Worm (Caenorhabditis elegans) whole organism, L1 larva: ENCODE measurements around the gene C40C9.4.

Experiments
- C04F5.9 ChIP-seq: sonication (generic microtip); optimal IDR thresholded peaks from 2 replicates; lab custom pipeline; 2016; ENCODE audit warnings: missing genetic modification characterization, missing compliant biosample characterization
- C34B4.2 ChIP-seq: sonication (generic microtip); optimal IDR thresholded peaks from 2 replicates; lab custom pipeline; 2017; ENCODE audit warnings: mild to moderate bottlenecking, missing genetic modification characterization, missing compliant biosample characterization
- Y116A8C.19 ChIP-seq: sonication (generic microtip); optimal IDR thresholded peaks from 2 replicates; lab custom pipeline; 2016; ENCODE audit warnings: missing compliant biosample characterization, missing genetic modification characterization, borderline replicate concordance
- alr-1 ChIP-seq: fragments of 200-800 bp; sonication (Bioruptor generic); optimal IDR thresholded peaks from 2 replicates; lab custom pipeline; 2018; ENCODE audit warnings: borderline replicate concordance, mild to moderate bottlenecking, missing genetic modification characterization, missing compliant biosample characterization
- aly-2 ChIP-seq: fragments of 150-350 bp; optimal IDR thresholded peaks from 2 replicates; lab custom pipeline; 2014; ENCODE audit warnings: missing biosample characterization, missing genetic modification characterization
- ama-1 ChIP-seq: fragments of 150-350 bp; optimal IDR thresholded peaks from 2 replicates; lab custom pipeline; 2014
- blmp-1 ChIP-seq: fragments of 150-350 bp; optimal IDR thresholded peaks from 2 replicates; lab custom pipeline; 2014; ENCODE audit warnings: missing biosample characterization, missing genetic modification characterization
- ceh-63 ChIP-seq: fragments of 200-800 bp; sonication (Bioruptor generic); optimal IDR thresholded peaks from 2 replicates; lab custom pipeline; 2018; ENCODE audit warnings: mild to moderate bottlenecking, missing genetic modification characterization, missing compliant biosample characterization
- ceh-8 ChIP-seq: fragments of 200-800 bp; sonication (Bioruptor generic); optimal IDR thresholded peaks from 2 replicates; lab custom pipeline; 2018; ENCODE audit warnings: mild to moderate bottlenecking, missing genetic modification characterization, moderate library complexity, missing compliant biosample characterization
- ceh-82 ChIP-seq, 3 experiments: fragments of 150-350 bp in 1 of 3; sonication (generic microtip) in 2 of 3; optimal IDR thresholded peaks; 2 replicates each; lab custom pipeline; 2014 to 2017; ENCODE audit warnings: missing biosample characterization in 3 of 3, missing genetic modification characterization in 3 of 3
- dpl-1 ChIP-seq, 3 experiments: fragments of 150-350 bp in 2 of 3; sonication (generic microtip) in 1 of 3; optimal IDR thresholded peaks; 2 replicates each; lab custom pipeline; 2014 to 2017; ENCODE audit warnings: missing biosample characterization in 3 of 3, missing genetic modification characterization in 3 of 3, missing genetic modification reagents in 3 of 3
- dsc-1 ChIP-seq: sonication (generic microtip); optimal IDR thresholded peaks from 2 replicates; lab custom pipeline; 2016; ENCODE audit warnings: mild to moderate bottlenecking, missing genetic modification characterization, missing compliant biosample characterization
- efl-1 ChIP-seq, 4 experiments: fragments of 150-350 bp; optimal IDR thresholded peaks in 3 of 4; peaks in 1 of 4; 1 replicate in 1 of 4; 2 replicates in 3 of 4; lab custom pipeline; 2014; ENCODE audit warnings: missing biosample characterization in 2 of 4, missing genetic modification characterization in 2 of 4, missing genetic modification reagents in 2 of 4
- efl-3 ChIP-seq: fragments of 200-800 bp; sonication (Bioruptor generic); optimal IDR thresholded peaks from 2 replicates; lab custom pipeline; 2018; ENCODE audit warnings: mild to moderate bottlenecking, missing genetic modification characterization, missing compliant biosample characterization
- egl-13 ChIP-seq: sonication (generic microtip); optimal IDR thresholded peaks from 2 replicates; lab custom pipeline; 2016; ENCODE audit warnings: missing genotype, missing genetic modification reagents, missing genetic modification characterization, missing compliant biosample characterization
- elt-2 ChIP-seq: sonication (generic microtip); optimal IDR thresholded peaks from 2 replicates; lab custom pipeline; 2016; ENCODE audit warnings: missing genetic modification characterization, mild to moderate bottlenecking, inconsistent platforms, missing compliant biosample characterization, missing genetic modification reagents
- elt-3 ChIP-seq, 6 experiments: fragments of 150-350 bp in 1 of 6; sonication (generic microtip); optimal IDR thresholded peaks; 2 replicates each; lab custom pipeline; 2017 to 2018; ENCODE audit warnings: missing biosample characterization in 6 of 6, missing genetic modification characterization in 6 of 6, inconsistent platforms in 1 of 6
- fkh-4 ChIP-seq: sonication (generic microtip); optimal IDR thresholded peaks from 2 replicates; lab custom pipeline; 2016; ENCODE audit warnings: missing compliant biosample characterization, missing genetic modification characterization, borderline replicate concordance
- fkh-8 ChIP-seq: sonication (generic microtip); optimal IDR thresholded peaks from 2 replicates; lab custom pipeline; 2016; ENCODE audit warnings: mild to moderate bottlenecking, missing genetic modification characterization, missing compliant biosample characterization
- fos-1 ChIP-seq: fragments of 150-350 bp; optimal IDR thresholded peaks from 2 replicates; lab custom pipeline; 2014; ENCODE audit warnings: missing biosample characterization, missing genetic modification characterization
- grh-1 ChIP-seq: fragments of 200-800 bp; sonication (Bioruptor generic); IDR thresholded peaks from 2 replicates; pipeline ENCODE4 v1.3.6; 2022; ENCODE audit warnings: missing genetic modification reagents, missing genetic modification characterization, missing compliant biosample characterization
- hlh-4 ChIP-seq: sonication (generic microtip); optimal IDR thresholded peaks from 2 replicates; lab custom pipeline; 2016; ENCODE audit warnings: mild to moderate bottlenecking, missing genetic modification characterization, missing compliant biosample characterization
- hpl-2 ChIP-seq: fragments of 150-350 bp; optimal IDR thresholded peaks from 2 replicates; lab custom pipeline; 2014; ENCODE audit warnings: missing biosample characterization, missing genetic modification reagents, missing genetic modification characterization
- isw-1 ChIP-seq: fragments of 200-800 bp; sonication (Bioruptor generic); IDR thresholded peaks from 2 replicates; pipeline ENCODE4 v1.3.6; 2022; ENCODE audit warnings: missing genetic modification characterization, missing compliant biosample characterization
- lin-13 ChIP-seq: fragments of 150-350 bp; optimal IDR thresholded peaks from 2 replicates; lab custom pipeline; 2014; ENCODE audit warnings: missing biosample characterization, missing genetic modification reagents, missing genetic modification characterization
- lin-15B ChIP-seq: fragments of 150-350 bp; sonication (generic microtip); optimal IDR thresholded peaks from 3 replicates; lab custom pipeline; 2014; ENCODE audit warnings: missing biosample characterization, missing genetic modification characterization
- lin-35 ChIP-seq, 2 experiments: fragments of 150-350 bp; optimal IDR thresholded peaks; 2 replicates each; lab custom pipeline; 2014; ENCODE audit warnings: missing biosample characterization in 2 of 2, missing genetic modification characterization in 2 of 2, missing genetic modification reagents in 2 of 2
- lir-3 ChIP-seq: sonication (generic microtip); optimal IDR thresholded peaks from 2 replicates; lab custom pipeline; 2016; ENCODE audit warnings: mild to moderate bottlenecking, missing genetic modification characterization, moderate library complexity, missing compliant biosample characterization; ENCODE audit not compliant: poor library complexity
- mab-9 ChIP-seq: fragments of 200-800 bp; sonication (Bioruptor generic); IDR thresholded peaks from 2 replicates; pipeline ENCODE4 v1.3.6; 2022; ENCODE audit warnings: missing genetic modification reagents, missing genetic modification characterization, missing compliant biosample characterization
- mdl-1 ChIP-seq, 2 experiments: fragments of 150-350 bp; optimal IDR thresholded peaks; 2 replicates each; lab custom pipeline; 2014 to 2017; ENCODE audit warnings: missing biosample characterization in 2 of 2, missing genetic modification characterization in 2 of 2, inconsistent platforms in 1 of 2
- nhr-11 ChIP-seq: fragments of 150-350 bp; optimal IDR thresholded peaks from 2 replicates; lab custom pipeline; 2014; ENCODE audit warnings: missing biosample characterization, missing genetic modification characterization
- nhr-237 ChIP-seq: fragments of 150-350 bp; optimal IDR thresholded peaks from 2 replicates; lab custom pipeline; 2014; ENCODE audit warnings: missing biosample characterization, missing genetic modification characterization
- nhr-71 ChIP-seq: sonication (generic microtip); optimal IDR thresholded peaks from 2 replicates; lab custom pipeline; 2016; ENCODE audit warnings: mild to moderate bottlenecking, missing genetic modification characterization, moderate library complexity, missing compliant biosample characterization
- nhr-77 ChIP-seq: fragments of 150-350 bp; optimal IDR thresholded peaks from 2 replicates; lab custom pipeline; 2014; ENCODE audit warnings: missing biosample characterization, missing genetic modification characterization
- pax-3 ChIP-seq: fragments of 200-800 bp; sonication (Bioruptor generic); optimal IDR thresholded peaks from 2 replicates; lab custom pipeline; 2018; ENCODE audit warnings: mild to moderate bottlenecking, missing genetic modification characterization, moderate library complexity, missing compliant biosample characterization
- pqm-1 ChIP-seq: sonication (generic microtip); optimal IDR thresholded peaks from 3 replicates; lab custom pipeline; 2017; ENCODE audit warnings: missing biosample characterization, missing genetic modification characterization
- rnt-1 ChIP-seq: sonication (generic microtip); optimal IDR thresholded peaks from 2 replicates; lab custom pipeline; 2016; ENCODE audit warnings: mild to moderate bottlenecking, missing genetic modification characterization, moderate library complexity, missing compliant biosample characterization
- skn-1 ChIP-seq: fragments of 150-350 bp; optimal IDR thresholded peaks from 2 replicates; lab custom pipeline; 2014; ENCODE audit warnings: missing biosample characterization, missing genetic modification characterization
- snpc-4 ChIP-seq: fragments of 150-350 bp; optimal IDR thresholded peaks from 2 replicates; lab custom pipeline; 2014; ENCODE audit warnings: missing biosample characterization, missing genetic modification characterization
- snu-23 ChIP-seq: sonication (generic microtip); optimal IDR thresholded peaks from 2 replicates; lab custom pipeline; 2016; ENCODE audit warnings: missing genetic modification characterization, missing compliant biosample characterization
- sox-4 ChIP-seq: sonication (generic microtip); optimal IDR thresholded peaks from 2 replicates; lab custom pipeline; 2016; ENCODE audit warnings: missing genetic modification characterization, missing compliant biosample characterization
- unc-62 ChIP-seq: fragments of 150-350 bp; optimal IDR thresholded peaks from 2 replicates; lab custom pipeline; 2014; ENCODE audit warnings: missing biosample characterization, missing genetic modification reagents, missing genetic modification characterization
- unc-86 ChIP-seq: sonication (generic microtip); optimal IDR thresholded peaks from 2 replicates; lab custom pipeline; 2016; ENCODE audit warnings: missing genetic modification characterization, missing compliant biosample characterization
- unc-98 ChIP-seq: fragments of 200-800 bp; sonication (Bioruptor generic); IDR thresholded peaks from 2 replicates; pipeline ENCODE4 v1.3.6; 2022; ENCODE audit warnings: missing genetic modification characterization, missing compliant biosample characterization
- vab-15 ChIP-seq: sonication (generic microtip); optimal IDR thresholded peaks from 2 replicates; lab custom pipeline; 2017; ENCODE audit warnings: missing genotype, mild to moderate bottlenecking, missing genetic modification characterization, missing compliant biosample characterization
- zip-4 ChIP-seq: fragments of 200-800 bp; sonication (Bioruptor generic); optimal IDR thresholded peaks from 2 replicates; lab custom pipeline; 2018; ENCODE audit warnings: mild to moderate bottlenecking, missing genetic modification characterization, moderate library complexity, missing compliant biosample characterization

The C40C9.4 gene

ce11 chrX:13676892-13677291 is 26.0 kb downstream of the C40C9.4 start, which contains the start of gene gck-4:
gck-4 (plus strand) TSS chrX:13677192.
- TF ChIP-seq snpc-4 (tag; lab: Kevin White, UChicago) (no peak), blmp-1 (tag; lab: Kevin White, UChicago) (peak; percentile 21)

- TF ChIP-seq ceh-8 (GFP tag; lab: Kevin White, UChicago) (no peak), efl-1 (optimal IDR thresholded peaks at IDR 0.05; lab: Kevin White, UChicago) (no peak), efl-1 (GFP tag; optimal IDR thresholded peaks at IDR 0.05 in 1 of 2; lab: Kevin White, UChicago) (no peak), elt-2 (tag; lab: Kevin White, UChicago) (peak; percentile 50), nhr-77 (tag; lab: Kevin White, UChicago) (no peak), lin-35 (GFP tag; optimal IDR thresholded peaks at IDR 0.05; lab: Kevin White, UChicago) (peak in 1 of 2 experiments; percentile 15), ceh-82 (tag; optimal IDR thresholded peaks at IDR 0.05; lab: Kevin White, UChicago) (no peak), fkh-4 (tag; lab: Kevin White, UChicago) (no peak)
These were observed 34.8 kb downstream of the C40C9.4 start for ce11 chrX:13685725-13686124.

ce11 chrX:13687111-13687512 is 36.2 kb downstream of the C40C9.4 start:
- no peak for TF ChIP-seq ceh-8 (GFP tag; lab: Kevin White, UChicago)
- peak; percentile 65 for TF ChIP-seq snu-23 (GFP tag; lab: Kevin White, UChicago)
- no peak for TF ChIP-seq unc-62 (GFP tag; lab: Kevin White, UChicago)
- TF ChIP-seq snpc-4 (tag; lab: Kevin White, UChicago): peak; percentile 31
- TF ChIP-seq elt-3 (tag; optimal IDR thresholded peaks at IDR 0.05; lab: Kevin White, UChicago): no peak
- no peak for TF ChIP-seq pqm-1 (tag; lab: Kevin White, UChicago)
- TF ChIP-seq sox-4: no peak
- no peak for TF ChIP-seq nhr-11 (tag; lab: Kevin White, UChicago)
- peak in 1 of 2 experiments; percentile 28 for TF ChIP-seq mdl-1 (tag; optimal IDR thresholded peaks at IDR 0.05; lab: Kevin White, UChicago)
- peak; percentile 82 for TF ChIP-seq zip-4 (GFP tag; lab: Kevin White, UChicago)
- TF ChIP-seq nhr-77 (tag; lab: Kevin White, UChicago): no peak
- no peak for TF ChIP-seq unc-98 (GFP tag; lab: Robert Waterston, UW)
- TF ChIP-seq Y116A8C.19: no peak
- TF ChIP-seq C04F5.9 (tag; lab: Kevin White, UChicago): no peak
- no peak for TF ChIP-seq dpl-1 (GFP tag; optimal IDR thresholded peaks at IDR 0.05; lab: Kevin White, UChicago)
- TF ChIP-seq alr-1 (tag; lab: Kevin White, UChicago): no peak
- TF ChIP-seq aly-2 (tag; lab: Kevin White, UChicago): no peak
- peak; percentile 34 to 71 (median 56) for TF ChIP-seq ceh-82 (tag; optimal IDR thresholded peaks at IDR 0.05; lab: Kevin White, UChicago)
- no peak for TF ChIP-seq nhr-237
- no peak for TF ChIP-seq lin-15B (tag; lab: Kevin White, UChicago)
- TF ChIP-seq grh-1: no peak
- TF ChIP-seq nhr-71 (tag; lab: Kevin White, UChicago): peak; percentile 70
- peak; percentile 53 for TF ChIP-seq dsc-1 (tag; lab: Kevin White, UChicago)
- peak; percentile 29 for TF ChIP-seq isw-1
- TF ChIP-seq lir-3: no peak
- TF ChIP-seq fkh-8: peak; percentile 30
- TF ChIP-seq vab-15: no peak
- TF ChIP-seq rnt-1 (tag; lab: Kevin White, UChicago): peak; percentile 68
- no peak for TF ChIP-seq efl-3 (GFP tag; lab: Kevin White, UChicago)
- no peak for TF ChIP-seq ceh-63 (GFP tag; lab: Kevin White, UChicago)
- no peak for TF ChIP-seq C34B4.2 (tag; lab: Kevin White, UChicago)
- no peak for TF ChIP-seq lin-13 (GFP tag; lab: Kevin White, UChicago)
- TF ChIP-seq ama-1 (lab: Kevin White, UChicago): no peak
- TF ChIP-seq hpl-2 (GFP tag; lab: Kevin White, UChicago): no peak
- peak; percentile 44 for TF ChIP-seq blmp-1 (tag; lab: Kevin White, UChicago)
- no peak for TF ChIP-seq mab-9
- TF ChIP-seq fos-1 (tag; lab: Kevin White, UChicago): no peak
- no peak for TF ChIP-seq egl-13
- TF ChIP-seq skn-1 (tag; lab: Kevin White, UChicago): peak; percentile 59
- TF ChIP-seq efl-1 (optimal IDR thresholded peaks at IDR 0.05; lab: Kevin White, UChicago): peak in 1 of 2 experiments; percentile 37
- TF ChIP-seq efl-1 (GFP tag; optimal IDR thresholded peaks at IDR 0.05 in 1 of 2; lab: Kevin White, UChicago): no peak
- TF ChIP-seq pax-3 (tag; lab: Kevin White, UChicago): no peak
- no peak for TF ChIP-seq hlh-4 (tag; lab: Kevin White, UChicago)
- peak; percentile 37 for TF ChIP-seq unc-86 (tag; lab: Kevin White, UChicago)
